Fruit fly (Drosophila melanogaster): ENCODE measurements around the gene CG18404.

CG18404 gene

dm6 chr3R:30277700-30278099 is 24.7 kb downstream of the CG18404 start, which contains the start of gene heca:
heca (plus strand) TSS chr3R:30277932.
- TF ChIP-seq Adf1 (GFP tag; IDR thresholded peaks at IDR 0.05) (peak; percentile 91), Deaf1 (tag; optimal IDR thresholded peaks at IDR 0.05) (peak; percentile 50), PHDP (tag; optimal IDR thresholded peaks at IDR 0.05) (no peak), CG11695 (GFP tag; IDR thresholded peaks at IDR 0.05) (0 out of 3 replicates have a peak, but pooled peaks have one; percentile 13), Rfx (GFP tag; IDR thresholded peaks at IDR 0.05) (peak; percentile 29; the same call in 1 of the 2 replicates), cg (GFP tag; optimal IDR thresholded peaks at IDR 0.05) (peak; percentile 26), Tbp (GFP tag; optimal IDR thresholded peaks at IDR 0.05) (no peak), pan (optimal IDR thresholded peaks at IDR 0.05) (no peak), pan (GFP tag; optimal IDR thresholded peaks at IDR 0.05 in 1 of 2, IDR thresholded peaks at IDR 0.05 in 1 of 2) (peak in 1 of 2 experiments; percentile 14), sens (GFP tag) (peak; percentile 71), pnt (GFP tag; optimal IDR thresholded peaks at IDR 0.05) (no peak), stwl (tag; optimal IDR thresholded peaks at IDR 0.05) (peak; percentile 46), ci (GFP tag; IDR thresholded peaks at IDR 0.05) (peak; percentile 75), chinmo (GFP tag; IDR thresholded peaks at IDR 0.05; ENCODE audit: partially characterized antibody) (peak; percentile 75; the same call in 1 of the 4 replicates), nom (GFP tag; optimal IDR thresholded peaks at IDR 0.05) (peak; percentile 23), CG4707 (GFP tag; optimal IDR thresholded peaks at IDR 0.05) (no peak), lilli (GFP tag; optimal IDR thresholded peaks at IDR 0.05) (no peak), Blimp-1 (GFP tag; optimal IDR thresholded peaks at IDR 0.05) (peak; percentile 80), Dad (GFP tag; optimal IDR thresholded peaks at IDR 0.05) (no peak), tna (GFP tag; IDR thresholded peaks at IDR 0.05; ENCODE audit: partially characterized antibody) (peak; percentile 40; the same call in 1 of the 2 replicates), ap (GFP tag; IDR thresholded peaks at IDR 0.05) (no peak), sob (GFP tag; IDR thresholded peaks at IDR 0.05) (0 out of 2 replicates have a peak, but pooled peaks have one; percentile 24), CG8290 (GFP tag; optimal IDR thresholded peaks at IDR 0.05) (no peak), CG8290 (tag; optimal IDR thresholded peaks at IDR 0.05) (peak in 1 of 2 experiments; percentile 25), Atf6 (GFP tag; IDR thresholded peaks at IDR 0.05) (0 out of 2 replicates have a peak, but pooled peaks have one; percentile 17), CG2875 (GFP tag; optimal IDR thresholded peaks at IDR 0.05) (no peak), CTCF (GFP tag; optimal IDR thresholded peaks at IDR 0.05) (peak; percentile 30), CG6689 (GFP tag; IDR thresholded peaks at IDR 0.05) (no peak), CG32767 (GFP tag; IDR thresholded peaks at IDR 0.05) (no peak), her (GFP tag; optimal IDR thresholded peaks at IDR 0.05) (peak; percentile 22), CG5180 (GFP tag; optimal IDR thresholded peaks at IDR 0.05) (peak; percentile 98), CG15696 (tag; optimal IDR thresholded peaks at IDR 0.05) (no peak), CG13287 (GFP tag; IDR thresholded peaks at IDR 0.05; ENCODE audit: partially characterized antibody) (peak; percentile 38; the same call in 1 of the 2 replicates), Nf-YC (tag; optimal IDR thresholded peaks at IDR 0.05) (peak; percentile 93), CG12769 (tag; optimal IDR thresholded peaks at IDR 0.05) (peak; percentile 4), CG4360 (GFP tag; IDR thresholded peaks at IDR 0.05) (peak; percentile 42; the same call in 1 of the 2 replicates), E2f1 (GFP tag; IDR thresholded peaks at IDR 0.05) (0 out of 2 replicates have a peak, but pooled peaks have one; percentile 24), CG10366 (GFP tag; IDR thresholded peaks at IDR 0.05) (no peak), Meics (GFP tag; optimal IDR thresholded peaks at IDR 0.05) (no peak), Med (GFP tag) (peak; percentile 71), Opbp (GFP tag; IDR thresholded peaks at IDR 0.05; ENCODE audit: partially characterized antibody) (peak; percentile 41; the same call in 1 of the 3 replicates), Nf-YB (GFP tag; optimal IDR thresholded peaks at IDR 0.05) (peak; percentile 94), bbx (GFP tag; IDR thresholded peaks at IDR 0.05; ENCODE audit: partially characterized antibody) (peak; percentile 43; the same call in 1 of the 2 replicates), row (GFP tag; IDR thresholded peaks at IDR 0.05) (no peak), ttk (GFP tag; IDR thresholded peaks at IDR 0.05) (no peak), crol (GFP tag; IDR thresholded peaks at IDR 0.05) (0 out of 2 replicates have a peak, but pooled peaks have one; percentile 22), D19A (tag; optimal IDR thresholded peaks at IDR 0.05) (no peak), Jarid2 (GFP tag; optimal IDR thresholded peaks at IDR 0.05) (peak; percentile 99), Drgx (GFP tag; IDR thresholded peaks at IDR 0.05) (0 out of 2 replicates have a peak, but pooled peaks have one; percentile 18), C15 (GFP tag; IDR thresholded peaks at IDR 0.05) (no peak), Bgb (GFP tag; IDR thresholded peaks at IDR 0.05; ENCODE audit: partially characterized antibody) (peak; percentile 44; the same call in 1 of the 2 replicates)

All from whole organism, embryonic.